Worm (Caenorhabditis elegans): ENCODE data around the gene gex-2.

DNA sequence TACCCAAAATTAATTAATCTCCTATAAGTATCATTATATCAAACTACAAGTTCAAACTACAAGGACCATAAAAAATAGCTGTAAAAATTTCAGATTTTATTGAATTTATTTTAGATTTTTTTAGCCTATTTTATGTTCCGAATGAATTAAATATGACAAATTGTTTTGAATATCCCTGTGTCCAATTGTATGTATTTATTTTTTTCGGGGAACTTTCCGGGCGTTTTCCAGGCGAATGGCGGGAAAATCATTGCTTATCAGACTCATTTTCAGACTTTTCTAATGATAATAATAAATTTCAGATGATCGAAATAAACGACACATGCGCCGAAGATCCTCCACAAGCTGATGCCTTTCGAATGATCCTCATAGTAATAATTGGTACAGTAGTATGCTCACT lies 24.6 kb upstream of the gex-2 start, which contains the start of gene F56A11.4:
- TF ChIP-seq ceh-13 (GFP tag; optimal IDR thresholded peaks at IDR 0.05) (no peak), pes-1 (GFP tag; IDR thresholded peaks at IDR 0.05) (no peak), hmbx-1 (tag; optimal IDR thresholded peaks at IDR 0.05) (no peak), scrt-1 (GFP tag; IDR thresholded peaks at IDR 0.05) (no peak), ets-7 (tag; optimal IDR thresholded peaks at IDR 0.05) (no peak), ama-1 (optimal IDR thresholded peaks at IDR 0.05) (no peak)

Measured in whole organism, early embryonic.